Worm (Caenorhabditis elegans) whole organism, L3 larva: ENCODE measurements around the gene bra-1.

Experiments
- ama-1 ChIP-seq: fragments of 150-350 bp; optimal IDR thresholded peaks from 2 replicates; lab custom pipeline; 2018
- ceh-16 ChIP-seq: sonication (generic microtip); optimal IDR thresholded peaks from 2 replicates; lab custom pipeline; 2017; ENCODE audit warnings: missing biosample characterization, missing genetic modification characterization
- ceh-9 ChIP-seq: sonication (generic microtip); optimal IDR thresholded peaks from 2 replicates; lab custom pipeline; 2018; ENCODE audit warnings: missing biosample characterization, missing genetic modification characterization
- egl-27 ChIP-seq: sonication (generic microtip); optimal IDR thresholded peaks from 4 replicates; lab custom pipeline; 2017; ENCODE audit warnings: missing biosample characterization, missing genetic modification reagents, missing genetic modification characterization
- egl-5 ChIP-seq: fragments of 150-350 bp; optimal IDR thresholded peaks from 2 replicates; lab custom pipeline; 2017; ENCODE audit warnings: missing biosample characterization, missing genetic modification reagents, missing genetic modification characterization, inconsistent platforms
- elt-1 ChIP-seq: fragments of 150-350 bp; optimal IDR thresholded peaks from 2 replicates; lab custom pipeline; 2014; ENCODE audit warnings: missing biosample characterization, missing genetic modification characterization
- elt-2 ChIP-seq: sonication (generic microtip); optimal IDR thresholded peaks from 2 replicates; lab custom pipeline; 2016; ENCODE audit warnings: missing genetic modification reagents, mild to moderate bottlenecking, missing genetic modification characterization, missing compliant biosample characterization
- elt-3 ChIP-seq, 3 experiments: fragments of 150-350 bp in 1 of 3; sonication (generic microtip) in 2 of 3; optimal IDR thresholded peaks; 2 replicates in 2 of 3; 4 replicates in 1 of 3; lab custom pipeline; 2014 to 2017; ENCODE audit warnings: missing biosample characterization in 3 of 3, missing genetic modification characterization in 3 of 3
- eor-1 ChIP-seq, 2 experiments: fragments of 150-350 bp; optimal IDR thresholded peaks; 2 replicates each; lab custom pipeline; 2014 to 2018; ENCODE audit warnings: missing biosample characterization in 2 of 2, missing genetic modification characterization in 2 of 2
- fkh-2 ChIP-seq: fragments of 150-350 bp; optimal IDR thresholded peaks from 2 replicates; lab custom pipeline; 2014; ENCODE audit warnings: missing biosample characterization, missing genetic modification reagents, missing genetic modification characterization
- fos-1 ChIP-seq: fragments of 150-350 bp; optimal IDR thresholded peaks from 2 replicates; lab custom pipeline; 2014; ENCODE audit warnings: missing biosample characterization, missing genetic modification characterization
- jun-1 ChIP-seq: fragments of 150-350 bp; optimal IDR thresholded peaks from 2 replicates; lab custom pipeline; 2014; ENCODE audit warnings: missing biosample characterization, missing genetic modification reagents, missing genetic modification characterization
- lin-15B ChIP-seq: fragments of 150-350 bp; optimal IDR thresholded peaks from 2 replicates; lab custom pipeline; 2014; ENCODE audit warnings: missing biosample characterization, missing genetic modification characterization
- lin-39 ChIP-seq: fragments of 150-350 bp; optimal IDR thresholded peaks from 2 replicates; lab custom pipeline; 2018; ENCODE audit warnings: missing biosample characterization, missing genetic modification reagents, missing genetic modification characterization
- lsy-12 ChIP-seq: sonication (generic microtip); optimal IDR thresholded peaks from 2 replicates; lab custom pipeline; 2016; ENCODE audit warnings: mild to moderate bottlenecking, missing genetic modification characterization, missing compliant biosample characterization
- mdl-1 ChIP-seq: fragments of 150-350 bp; optimal IDR thresholded peaks from 2 replicates; lab custom pipeline; 2014; ENCODE audit warnings: missing biosample characterization, missing genetic modification characterization
- mml-1 ChIP-seq: fragments of 150-350 bp; sonication (generic microtip); optimal IDR thresholded peaks from 3 replicates; lab custom pipeline; 2014; ENCODE audit warnings: missing biosample characterization, missing genetic modification characterization
- nfya-1 ChIP-seq: sonication (generic microtip); optimal IDR thresholded peaks from 2 replicates; lab custom pipeline; 2017; ENCODE audit warnings: missing genetic modification characterization, mild to moderate bottlenecking, missing compliant biosample characterization, antibody characterized with exemption, moderate library complexity; ENCODE audit not compliant: insufficient read depth
- nhr-12 ChIP-seq: fragments of 150-350 bp; optimal IDR thresholded peaks from 2 replicates; lab custom pipeline; 2014; ENCODE audit warnings: missing biosample characterization, missing genetic modification characterization
- nhr-28 ChIP-seq: fragments of 150-350 bp; optimal IDR thresholded peaks from 2 replicates; lab custom pipeline; 2014; ENCODE audit warnings: missing biosample characterization, missing genetic modification characterization
- nhr-43 ChIP-seq: sonication (generic microtip); optimal IDR thresholded peaks from 2 replicates; lab custom pipeline; 2016; ENCODE audit warnings: mild to moderate bottlenecking, missing genetic modification characterization, missing compliant biosample characterization; ENCODE audit not compliant: poor library complexity, severe bottlenecking
- nhr-67 ChIP-seq: fragments of 150-350 bp; optimal IDR thresholded peaks from 2 replicates; lab custom pipeline; 2014; ENCODE audit warnings: missing biosample characterization, missing genetic modification characterization
- nhr-76 ChIP-seq: fragments of 150-350 bp; sonication (generic microtip); optimal IDR thresholded peaks from 5 replicates; lab custom pipeline; 2014; ENCODE audit warnings: missing biosample characterization, missing genetic modification characterization
- pha-4 ChIP-seq: fragments of 150-350 bp; optimal IDR thresholded peaks from 2 replicates; lab custom pipeline; 2014; ENCODE audit warnings: missing biosample characterization, missing genetic modification reagents, missing genetic modification characterization
- pqm-1 ChIP-seq: fragments of 150-350 bp; optimal IDR thresholded peaks from 2 replicates; lab custom pipeline; 2017; ENCODE audit warnings: missing biosample characterization, missing genetic modification characterization, inconsistent platforms
- skn-1 ChIP-seq: fragments of 150-350 bp; optimal IDR thresholded peaks from 2 replicates; lab custom pipeline; 2014; ENCODE audit warnings: missing biosample characterization, missing genetic modification characterization
- snpc-4 ChIP-seq: fragments of 150-350 bp; optimal IDR thresholded peaks from 2 replicates; lab custom pipeline; 2014; ENCODE audit warnings: missing biosample characterization, missing genetic modification characterization
- unc-62 ChIP-seq: fragments of 150-350 bp; sonication (generic microtip); optimal IDR thresholded peaks from 4 replicates; lab custom pipeline; 2014; ENCODE audit warnings: missing biosample characterization, missing genetic modification reagents, missing genetic modification characterization
- ztf-11 ChIP-seq: fragments of 150-350 bp; optimal IDR thresholded peaks from 2 replicates; lab custom pipeline; 2014; ENCODE audit warnings: missing biosample characterization, missing genetic modification characterization

The bra-1 gene

DNA sequence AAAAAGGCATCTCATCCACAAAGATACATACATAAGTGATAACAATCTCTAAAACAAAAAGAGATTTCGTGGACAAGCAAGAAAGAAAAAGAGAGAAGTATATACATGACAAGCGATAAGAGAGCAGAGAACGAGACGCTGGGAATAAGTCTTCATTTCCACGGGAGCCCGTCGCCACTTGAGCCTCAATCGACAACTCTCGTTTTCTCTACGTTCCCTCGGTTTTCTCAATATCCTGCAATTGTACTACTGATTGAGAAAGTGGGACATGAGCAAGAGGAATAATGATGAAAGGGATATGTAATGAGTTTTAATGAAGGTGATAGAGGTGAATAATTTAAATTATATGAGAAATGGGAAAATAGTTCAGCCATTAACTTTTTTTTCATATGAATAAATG is 39.3 kb downstream of the bra-1 start:
- TF ChIP-seq lin-15B (no peak), egl-27 (tag; lab: Kevin White, UChicago) (no peak), mdl-1 (tag; lab: Kevin White, UChicago) (no peak), elt-2 (no peak), ama-1 (lab: Kevin White, UChicago) (no peak), skn-1 (no peak), elt-3 (tag; optimal IDR thresholded peaks at IDR 0.05; lab: Kevin White, UChicago) (no peak), fkh-2 (tag; lab: Kevin White, UChicago) (no peak), lin-39 (tag; lab: Kevin White, UChicago) (no peak), pqm-1 (tag; lab: Kevin White, UChicago) (no peak), nhr-43 (tag; lab: Kevin White, UChicago) (no peak), nhr-76 (no peak), snpc-4 (tag; lab: Kevin White, UChicago) (no peak), eor-1 (tag; optimal IDR thresholded peaks at IDR 0.05; lab: Kevin White, UChicago) (no peak), nhr-67 (tag; lab: Kevin White, UChicago) (no peak), elt-1 (tag; lab: Kevin White, UChicago) (no peak), jun-1 (tag; lab: Kevin White, UChicago) (no peak), mml-1 (tag; lab: Kevin White, UChicago) (no peak)

ce11 chrX:13638351-13638958 is 40.2 kb downstream of the bra-1 start:
- TF ChIP-seq elt-3 (tag; optimal IDR thresholded peaks at IDR 0.05; lab: Kevin White, UChicago) (no peak), egl-5 (tag; lab: Kevin White, UChicago) (peak; percentile 85)

DNA sequence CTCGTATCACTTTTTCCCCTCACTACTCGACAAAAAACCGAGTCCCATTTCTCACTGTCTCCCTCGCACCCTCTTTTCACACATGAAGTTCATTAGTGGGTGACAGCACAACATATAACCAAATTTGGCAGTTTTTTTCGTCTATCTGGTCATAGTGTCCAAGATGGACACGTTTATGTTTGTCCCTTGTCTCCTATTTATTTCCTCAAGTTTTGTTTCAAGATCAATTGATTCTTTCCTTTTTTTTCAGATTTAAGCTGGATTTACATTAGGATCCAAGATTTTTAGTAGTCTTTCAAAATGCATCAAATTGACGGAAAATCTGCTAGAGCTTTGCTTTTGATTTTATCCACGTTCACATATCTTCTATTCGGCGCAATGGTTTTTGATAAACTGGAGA is 41.3 kb downstream of the bra-1 start, which contains the start of gene twk-20:
Gene twk-20 (plus strand): TSS at position 301 of the 400 bp plus-strand sequence.
- TF ChIP-seq nhr-28 (tag; lab: Kevin White, UChicago) (no peak), ceh-9 (tag; lab: Kevin White, UChicago) (no peak), nfya-1 (tag; lab: Kevin White, UChicago) (no peak), unc-62 (GFP tag; lab: Kevin White, UChicago) (no peak), fos-1 (no peak), mdl-1 (tag; lab: Kevin White, UChicago) (no peak), ceh-16 (no peak), pha-4 (tag; lab: Kevin White, UChicago) (no peak)

ce11 chrX:13644884-13645283 is 46.6 kb downstream of the bra-1 start:
- TF ChIP-seq nhr-43 (tag; lab: Kevin White, UChicago) (no peak), elt-1 (tag; lab: Kevin White, UChicago) (peak; percentile 58), skn-1 (no peak), egl-27 (tag; lab: Kevin White, UChicago) (no peak)

- TF ChIP-seq lin-39 (tag; lab: Kevin White, UChicago) (peak; percentile 29), unc-62 (GFP tag; lab: Kevin White, UChicago) (no peak)
Observed at ce11 chrX:13646798-13647197, 48.5 kb downstream of the bra-1 start, which contains the start of gene acr-9. Gene acr-9, minus strand, starts transcription at chrX:13646898.

ce11 chrX:13647305-13647704 is 49.1 kb downstream of the bra-1 start, which contains the start of gene C40C9.3:
Gene C40C9.3, plus strand, starts transcription at chrX:13647605.
- TF ChIP-seq ztf-11 (tag; lab: Kevin White, UChicago) (no peak), lsy-12 (no peak), ceh-16 (no peak), nhr-12 (tag; lab: Kevin White, UChicago) (no peak), jun-1 (tag; lab: Kevin White, UChicago) (no peak)
